Fruit fly (Drosophila melanogaster) whole organism, adult: ENCODE data around the gene Chrac-14.

Source experiments
- CG11617 ChIP-seq: fragments of 200-800 bp; sonication (Bioruptor generic); optimal IDR thresholded peaks from 2 replicates; lab custom pipeline; 2017; ENCODE audit warnings: mild to moderate bottlenecking, missing biosample characterization, missing genetic modification reagents, missing genetic modification characterization
- CG12768 ChIP-seq: fragments of 200-800 bp; sonication (Bioruptor generic); optimal IDR thresholded peaks from 2 replicates; lab custom pipeline; 2017; ENCODE audit warnings: missing biosample characterization, missing genetic modification characterization, mild to moderate bottlenecking, moderate library complexity, missing genetic modification reagents
- CG14711 ChIP-seq: fragments of 200-800 bp; sonication (Bioruptor generic); optimal IDR thresholded peaks from 2 replicates; lab custom pipeline; 2018; ENCODE audit warnings: missing biosample characterization, mild to moderate bottlenecking, missing genetic modification characterization, moderate library complexity
- CG1620 ChIP-seq: fragments of 200-800 bp; sonication (Bioruptor generic); optimal IDR thresholded peaks from 2 replicates; lab custom pipeline; 2016; ENCODE audit warnings: missing biosample characterization, missing genetic modification characterization
- CG33017 ChIP-seq: fragments of 200-800 bp; sonication (Bioruptor generic); optimal IDR thresholded peaks from 2 replicates; lab custom pipeline; 2018; ENCODE audit warnings: missing biosample characterization, mild to moderate bottlenecking, missing genetic modification characterization, moderate library complexity
- CG5204 ChIP-seq: fragments of 200-800 bp; sonication (Bioruptor generic); optimal IDR thresholded peaks from 2 replicates; lab custom pipeline; 2016; ENCODE audit warnings: missing biosample characterization, missing genetic modification characterization
- CG7045 ChIP-seq: fragments of 200-800 bp; sonication (Bioruptor generic); optimal IDR thresholded peaks from 2 replicates; lab custom pipeline; 2017; ENCODE audit warnings: missing biosample characterization, mild to moderate bottlenecking, missing genetic modification characterization
- CG7101 ChIP-seq: fragments of 200-800 bp; sonication (Bioruptor generic); optimal IDR thresholded peaks from 2 replicates; lab custom pipeline; 2018; ENCODE audit warnings: missing biosample characterization, mild to moderate bottlenecking, missing genetic modification characterization, moderate library complexity
- Clk ChIP-seq: fragments of 200-800 bp; sonication (Bioruptor generic); optimal IDR thresholded peaks from 2 replicates; lab custom pipeline; 2017; ENCODE audit warnings: missing biosample characterization, missing genetic modification characterization
- Crg-1 ChIP-seq: fragments of 200-800 bp; sonication (Bioruptor generic); optimal IDR thresholded peaks from 2 replicates; lab custom pipeline; 2016; ENCODE audit warnings: missing biosample characterization, missing genetic modification characterization
- Hr96 ChIP-seq: fragments of 200-800 bp; sonication (Bioruptor generic); optimal IDR thresholded peaks from 2 replicates; lab custom pipeline; 2016; ENCODE audit warnings: missing biosample characterization, missing genetic modification characterization
- Mnt ChIP-seq: fragments of 200-800 bp; sonication (Bioruptor generic); optimal IDR thresholded peaks from 2 replicates; lab custom pipeline; 2016; ENCODE audit warnings: missing biosample characterization, mild to moderate bottlenecking, missing genetic modification characterization
- bab1 ChIP-seq: fragments of 200-800 bp; sonication (Bioruptor generic); optimal IDR thresholded peaks from 3 replicates; lab custom pipeline; 2019; ENCODE audit warnings: missing biosample characterization, mild to moderate bottlenecking, missing genetic modification characterization, moderate library complexity
- cic ChIP-seq: fragments of 200-800 bp; sonication (Bioruptor generic); optimal IDR thresholded peaks from 2 replicates; lab custom pipeline; 2017; ENCODE audit warnings: missing biosample characterization, mild to moderate bottlenecking, missing genetic modification characterization, moderate library complexity
- cnc ChIP-seq, 2 experiments: fragments of >200 bp; optimal IDR thresholded peaks; 2 replicates each; lab custom pipeline; 2017
- kay ChIP-seq: fragments of 200-800 bp; sonication (Bioruptor generic); peaks from one replicate; lab custom pipeline; 2016; ENCODE audit warnings: missing biosample characterization, missing genetic modification characterization, borderline replicate concordance
- ovo ChIP-seq: fragments of 200-800 bp; sonication (Bioruptor generic); optimal IDR thresholded peaks from 2 replicates; lab custom pipeline; 2016; ENCODE audit warnings: missing biosample characterization, missing genetic modification characterization
- pad ChIP-seq: fragments of 200-800 bp; sonication (Bioruptor generic); optimal IDR thresholded peaks from 3 replicates; lab custom pipeline; 2017; ENCODE audit warnings: missing biosample characterization, missing genetic modification characterization, mild to moderate bottlenecking, moderate library complexity, missing genetic modification reagents
- tj ChIP-seq: fragments of 200-800 bp; sonication (Bioruptor generic); optimal IDR thresholded peaks from 3 replicates; lab custom pipeline; 2017; ENCODE audit warnings: missing biosample characterization, mild to moderate bottlenecking, missing genetic modification characterization, moderate library complexity
- toe ChIP-seq: fragments of 200-800 bp; sonication (Bioruptor generic); optimal IDR thresholded peaks from 2 replicates; lab custom pipeline; 2016; ENCODE audit warnings: missing biosample characterization, missing genetic modification characterization

The Chrac-14 gene

dm6 chr2L:8437176-8437575 is at the start of gene Chrac-14, which contains the start of gene D12:
Gene Chrac-14, plus strand, starts transcription at chr2L:8437405.
Gene D12, minus strand, starts transcription at chr2L:8437365.
- TF ChIP-seq cic (GFP tag; lab: Kevin White, UChicago) (no peak), CG1620 (GFP tag; lab: Kevin White, UChicago) (peak; percentile 48), Crg-1 (GFP tag; lab: Kevin White, UChicago) (peak; percentile 23), CG7101 (tag; lab: Kevin White, UChicago) (peak; percentile 24), Mnt (peak; percentile 65), pad (GFP tag; lab: Kevin White, UChicago) (peak; percentile 10), kay (GFP tag; lab: Kevin White, UChicago) (no peak), Clk (GFP tag; lab: Kevin White, UChicago) (no peak), bab1 (GFP tag; lab: Kevin White, UChicago) (peak; percentile 15), ovo (GFP tag; lab: Kevin White, UChicago) (no peak)

- TF ChIP-seq CG7101 (tag; lab: Kevin White, UChicago) (no peak), bab1 (GFP tag; lab: Kevin White, UChicago) (no peak), CG14711 (tag; lab: Kevin White, UChicago) (no peak), CG1620 (GFP tag; lab: Kevin White, UChicago) (no peak), CG12768 (GFP tag; lab: Kevin White, UChicago) (no peak), ovo (GFP tag; lab: Kevin White, UChicago) (no peak), cnc (optimal IDR thresholded peaks at IDR 0.05; lab: Kevin White, UChicago) (no peak), cic (GFP tag; lab: Kevin White, UChicago) (no peak), CG5204 (GFP tag; lab: Kevin White, UChicago) (no peak), Crg-1 (GFP tag; lab: Kevin White, UChicago) (no peak), tj (GFP tag; lab: Kevin White, UChicago) (no peak), Clk (GFP tag; lab: Kevin White, UChicago) (no peak), pad (GFP tag; lab: Kevin White, UChicago) (no peak), kay (GFP tag; lab: Kevin White, UChicago) (no peak), Mnt (no peak), CG33017 (tag; lab: Kevin White, UChicago) (no peak), Hr96 (no peak)
Observed at dm6 chr2L:8389231-8389630, 48.0 kb upstream of the Chrac-14 start, which contains the start of gene CG42819. Gene CG42819, minus strand, starts transcription at chr2L:8389331.

dm6 chr2L:8392298-8392697 is 44.9 kb upstream of the Chrac-14 start, which contains the start of gene CG42820:
Gene CG42820, minus strand, starts transcription at chr2L:8392398.
- TF ChIP-seq ovo (GFP tag; lab: Kevin White, UChicago) (no peak), bab1 (GFP tag; lab: Kevin White, UChicago) (no peak), Mnt (no peak)

dm6 chr2L:8393122-8393521 is 44.1 kb upstream of the Chrac-14 start, which contains the start of gene Acp29AB:
Gene Acp29AB, minus strand, starts transcription at chr2L:8393222.
- TF ChIP-seq Crg-1 (GFP tag; lab: Kevin White, UChicago) (no peak), kay (GFP tag; lab: Kevin White, UChicago) (peak; percentile 62)

dm6 chr2L:8394180-8394579 is 43.0 kb upstream of the Chrac-14 start, which contains the start of gene lectin-29Ca:
Gene lectin-29Ca, minus strand, starts transcription at chr2L:8394280.
- no peak for TF ChIP-seq CG7101 (tag; lab: Kevin White, UChicago)
- no peak for TF ChIP-seq CG5204 (GFP tag; lab: Kevin White, UChicago)
- no peak for TF ChIP-seq Mnt
- TF ChIP-seq ovo (GFP tag; lab: Kevin White, UChicago) = no peak
- no peak for TF ChIP-seq cic (GFP tag; lab: Kevin White, UChicago)
- TF ChIP-seq CG7045 (GFP tag; lab: Kevin White, UChicago) = no peak
- no peak for TF ChIP-seq kay (GFP tag; lab: Kevin White, UChicago)
- TF ChIP-seq Hr96 = no peak
- TF ChIP-seq tj (GFP tag; lab: Kevin White, UChicago) = no peak
- TF ChIP-seq bab1 (GFP tag; lab: Kevin White, UChicago) = no peak
- no peak for TF ChIP-seq CG12768 (GFP tag; lab: Kevin White, UChicago)
- no peak for TF ChIP-seq cnc (optimal IDR thresholded peaks at IDR 0.05; lab: Kevin White, UChicago)
- TF ChIP-seq CG11617 (GFP tag; lab: Kevin White, UChicago) = no peak
- no peak for TF ChIP-seq pad (GFP tag; lab: Kevin White, UChicago)
- TF ChIP-seq CG1620 (GFP tag; lab: Kevin White, UChicago) = no peak
- TF ChIP-seq Clk (GFP tag; lab: Kevin White, UChicago) = no peak
- no peak for TF ChIP-seq CG33017 (tag; lab: Kevin White, UChicago)
- TF ChIP-seq CG14711 (tag; lab: Kevin White, UChicago) = no peak

- TF ChIP-seq Crg-1 (GFP tag; lab: Kevin White, UChicago) (no peak), tj (GFP tag; lab: Kevin White, UChicago) (no peak), CG7101 (tag; lab: Kevin White, UChicago) (no peak), CG5204 (GFP tag; lab: Kevin White, UChicago) (no peak), CG1620 (GFP tag; lab: Kevin White, UChicago) (no peak), Mnt (no peak), Clk (GFP tag; lab: Kevin White, UChicago) (no peak), cic (GFP tag; lab: Kevin White, UChicago) (no peak), CG14711 (tag; lab: Kevin White, UChicago) (no peak), kay (GFP tag; lab: Kevin White, UChicago) (no peak), CG12768 (GFP tag; lab: Kevin White, UChicago) (no peak), ovo (GFP tag; lab: Kevin White, UChicago) (no peak), pad (GFP tag; lab: Kevin White, UChicago) (no peak), CG11617 (GFP tag; lab: Kevin White, UChicago) (no peak), toe (no peak), Hr96 (no peak), CG7045 (GFP tag; lab: Kevin White, UChicago) (no peak), CG33017 (tag; lab: Kevin White, UChicago) (no peak)
Observed at dm6 chr2L:8394840-8395239, 42.4 kb upstream of the Chrac-14 start, which contains the start of gene Peritrophin-15b. Gene Peritrophin-15b, minus strand, starts transcription at chr2L:8394940.
